Fruit fly (Drosophila melanogaster) whole organism, wandering third instar larva: ENCODE data around the gene sw.

ENCODE experiments used
- Abd-B ChIP-seq: fragments of >200 bp; optimal IDR thresholded peaks from 2 replicates; lab custom pipeline; 2017; ENCODE audit warnings: missing biosample characterization, missing genetic modification characterization
- GATAd ChIP-seq: sonication (Bioruptor generic); optimal IDR thresholded peaks from 2 replicates; lab custom pipeline; 2016; ENCODE audit warnings: missing biosample characterization, missing genetic modification characterization
- Vsx2 ChIP-seq: fragments of 200-300, 225-300 bp; sonication (Bioruptor generic); optimal IDR thresholded peaks from 2 replicates; lab custom pipeline; 2018; ENCODE audit warnings: missing biosample characterization, missing genetic modification characterization; ENCODE audit not compliant: partially characterized antibody
- br ChIP-seq: fragments of 200-800 bp; sonication (Bioruptor generic); optimal IDR thresholded peaks from 2 replicates; lab custom pipeline; 2016; ENCODE audit warnings: missing biosample characterization, missing genetic modification characterization
- brk ChIP-seq: fragments of 200-800 bp; sonication (Bioruptor generic); optimal IDR thresholded peaks from 2 replicates; lab custom pipeline; 2016; ENCODE audit warnings: missing biosample characterization, mild to moderate bottlenecking, missing genetic modification characterization
- dsf ChIP-seq: sonication (Bioruptor generic); optimal IDR thresholded peaks from 2 replicates; lab custom pipeline; 2016; ENCODE audit warnings: missing biosample characterization, missing genetic modification characterization, borderline replicate concordance
- foxo ChIP-seq, 2 experiments: fragments of 200-800 bp; sonication (Bioruptor generic); optimal IDR thresholded peaks; 2 replicates in 1 of 2; 3 replicates in 1 of 2; lab custom pipeline; 2016 to 2017; ENCODE audit warnings: missing biosample characterization in 2 of 2, missing genetic modification characterization in 2 of 2
- fru ChIP-seq: fragments of 200-800 bp; sonication (Bioruptor generic); optimal IDR thresholded peaks from 3 replicates; lab custom pipeline; 2016; ENCODE audit warnings: missing biosample characterization, mild to moderate bottlenecking, missing genetic modification characterization
- h ChIP-seq: fragments of 200-800 bp; sonication (Bioruptor generic); optimal IDR thresholded peaks from 3 replicates; lab custom pipeline; 2016; ENCODE audit warnings: missing biosample characterization, mild to moderate bottlenecking, missing genetic modification characterization
- jim ChIP-seq: fragments of 175-275, 200-325 bp; sonication (Bioruptor generic); optimal IDR thresholded peaks from 2 replicates; lab custom pipeline; 2016; ENCODE audit warnings: missing biosample characterization, mild to moderate bottlenecking, missing genetic modification characterization
- lola ChIP-seq: fragments of >200 bp; optimal IDR thresholded peaks from 2 replicates; lab custom pipeline; 2017; ENCODE audit warnings: missing biosample characterization, missing genetic modification characterization
- pan ChIP-seq: fragments of >200 bp; optimal IDR thresholded peaks from 2 replicates; lab custom pipeline; 2017
- psq ChIP-seq: fragments of 200-800 bp; sonication (Bioruptor generic); optimal IDR thresholded peaks from 3 replicates; lab custom pipeline; 2017; ENCODE audit warnings: missing biosample characterization, mild to moderate bottlenecking, missing genetic modification characterization, moderate library complexity

- TF ChIP-seq psq (GFP tag; lab: Kevin White, UChicago) (no peak), GATAd (no peak), lola (GFP tag; lab: Kevin White, UChicago) (no peak), foxo (GFP tag; optimal IDR thresholded peaks at IDR 0.05; lab: Kevin White, UChicago) (peak in 1 of 2 experiments; percentile 15), brk (GFP tag; lab: Kevin White, UChicago) (no peak), h (GFP tag; lab: Kevin White, UChicago) (peak; percentile 25), dsf (GFP tag; lab: Kevin White, UChicago) (no peak), pan (no peak), br (GFP tag; lab: Kevin White, UChicago) (no peak), Vsx2 (GFP tag; lab: Kevin White, UChicago) (no peak), jim (GFP tag; lab: Kevin White, UChicago) (no peak), Abd-B (GFP tag; lab: Kevin White, UChicago) (no peak), fru (GFP tag; lab: Kevin White, UChicago) (no peak)
Measured at dm6 chrX:20256849-20257590, 20.8 kb upstream of the sw start, which contains the start of gene CG17065.
